Worm (Caenorhabditis elegans): Measurements from ENCODE around the gene let-413.
A peak's percentile ranks its signal among the peaks of the same experiment; 100 is the strongest.

- TF ChIP-seq lsy-2 (tag; optimal IDR thresholded peaks at IDR 0.05) (no peak), ama-1 (optimal IDR thresholded peaks at IDR 0.05) (no peak), lin-39 (tag; optimal IDR thresholded peaks at IDR 0.05) (no peak), peb-1 (tag; optimal IDR thresholded peaks at IDR 0.05) (no peak), nhr-11 (tag; optimal IDR thresholded peaks at IDR 0.05) (no peak), sma-9 (GFP tag; optimal IDR thresholded peaks at IDR 0.05) (peak; percentile 92), sma-9 (tag; optimal IDR thresholded peaks at IDR 0.05) (no peak), ceh-82 (tag; optimal IDR thresholded peaks at IDR 0.05) (no peak), unc-62 (GFP tag; optimal IDR thresholded peaks at IDR 0.05) (no peak), elt-3 (tag; optimal IDR thresholded peaks at IDR 0.05) (no peak), unc-55 (GFP tag; optimal IDR thresholded peaks at IDR 0.05) (no peak), nhr-77 (tag; optimal IDR thresholded peaks at IDR 0.05) (no peak), nhr-12 (tag; optimal IDR thresholded peaks at IDR 0.05) (no peak)
Observed at ce11 chrV:8026343-8026742, 48.8 kb upstream of the let-413 start, which contains the start of gene F43H9.4.

Measured in whole organism, L2 larva.